Worm (Caenorhabditis elegans) whole organism, late embryonic: ENCODE measurements around the gene set-4.

Source experiments
- ama-1 ChIP-seq: fragments of 150-350 bp; optimal IDR thresholded peaks from 2 replicates; lab custom pipeline; 2014
- ceh-48 ChIP-seq: sonication (generic microtip); optimal IDR thresholded peaks from 2 replicates; lab custom pipeline; 2016; ENCODE audit warnings: missing genetic modification characterization, inconsistent platforms, missing compliant biosample characterization
- fkh-10 ChIP-seq: fragments of 150-350 bp; optimal IDR thresholded peaks from 2 replicates; lab custom pipeline; 2014; ENCODE audit warnings: missing biosample characterization, missing genetic modification reagents, missing genetic modification characterization
- nhr-11 ChIP-seq: fragments of 150-350 bp; optimal IDR thresholded peaks from 2 replicates; lab custom pipeline; 2014; ENCODE audit warnings: missing biosample characterization, missing genetic modification characterization
- pqm-1 ChIP-seq: sonication (generic microtip); optimal IDR thresholded peaks from 2 replicates; lab custom pipeline; 2016; ENCODE audit warnings: missing genetic modification characterization, missing compliant biosample characterization
- sox-2 ChIP-seq: fragments of 200-800 bp; sonication (Bioruptor generic); IDR thresholded peaks from 2 replicates; pipeline ENCODE4 v1.3.6; 2022; ENCODE audit warnings: missing genetic modification reagents, missing genetic modification characterization, missing compliant biosample characterization
- tbx-2 ChIP-seq: sonication (generic microtip); optimal IDR thresholded peaks from 2 replicates; lab custom pipeline; 2016; ENCODE audit warnings: missing genetic modification characterization, missing compliant biosample characterization
- unc-86 ChIP-seq: sonication (generic microtip); optimal IDR thresholded peaks from 2 replicates; lab custom pipeline; 2016; ENCODE audit warnings: missing genetic modification characterization, missing compliant biosample characterization
- zip-5 ChIP-seq: sonication (generic microtip); optimal IDR thresholded peaks from 2 replicates; lab custom pipeline; 2016; ENCODE audit warnings: missing genetic modification characterization, missing compliant biosample characterization

- TF ChIP-seq ama-1 (lab: Kevin White, UChicago) = no peak
- no peak for TF ChIP-seq pqm-1
- TF ChIP-seq ceh-48 (tag; lab: Kevin White, UChicago) = no peak
- no peak for TF ChIP-seq nhr-11 (tag; lab: Kevin White, UChicago)
- TF ChIP-seq fkh-10 (GFP tag; lab: Kevin White, UChicago) = no peak
- no peak for TF ChIP-seq sox-2 (GFP tag; lab: Robert Waterston, UW)
- TF ChIP-seq zip-5 = no peak
- TF ChIP-seq tbx-2 (tag; lab: Kevin White, UChicago) = no peak
- no peak for TF ChIP-seq unc-86 (tag; lab: Kevin White, UChicago)
Observed at ce11 chrII:6281002-6281401, 50.1 kb downstream of the set-4 start, which contains the start of gene scly-1.
